Fruit fly (Drosophila melanogaster) whole organism, embryonic: ENCODE data around the gene Grip84.

Experiments
- Atf-2 ChIP-seq: fragments of 200-800 bp; sonication (Bioruptor generic); optimal IDR thresholded peaks from 2 replicates; lab custom pipeline; 2016; ENCODE audit warnings: missing biosample characterization, missing genetic modification characterization
- Atf6 ChIP-seq: fragments of 200-800 bp; sonication (Bioruptor generic); IDR thresholded peaks from 2 replicates; pipeline ENCODE4 v1.3.6; 2022; ENCODE audit warnings: missing biosample characterization, missing genetic modification characterization
- BEAF-32 ChIP-seq: fragments of 200-800 bp; sonication (Bioruptor generic); optimal IDR thresholded peaks from 3 replicates; lab custom pipeline; 2017; ENCODE audit warnings: missing biosample characterization, missing genetic modification characterization, mild to moderate bottlenecking, moderate library complexity, missing genetic modification reagents
- Bteb2 ChIP-seq: fragments of 200-800 bp; sonication (Bioruptor generic); optimal IDR thresholded peaks from 2 replicates; lab custom pipeline; 2016; ENCODE audit warnings: missing biosample characterization, missing genetic modification characterization
- CG10654 ChIP-seq: fragments of 200-800 bp; sonication (Bioruptor generic); optimal IDR thresholded peaks from 2 replicates; lab custom pipeline; 2016; ENCODE audit warnings: missing biosample characterization, missing genetic modification characterization
- CG12391 ChIP-seq: fragments of 200-800 bp; sonication (Bioruptor generic); optimal IDR thresholded peaks from 3 replicates; lab custom pipeline; 2018; ENCODE audit warnings: missing biosample characterization, mild to moderate bottlenecking, missing genetic modification characterization, moderate library complexity
- CG12769 ChIP-seq: fragments of 200-800 bp; sonication (Bioruptor generic); optimal IDR thresholded peaks from 2 replicates; lab custom pipeline; 2019; ENCODE audit warnings: missing biosample characterization, mild to moderate bottlenecking, missing genetic modification characterization, moderate library complexity
- CG18262 ChIP-seq: fragments of 200-800 bp; optimal IDR thresholded peaks from 3 replicates; lab custom pipeline; 2019; ENCODE audit warnings: missing biosample characterization, mild to moderate bottlenecking, missing genetic modification characterization, moderate library complexity
- CG32767 ChIP-seq: fragments of 200-800 bp; sonication (Bioruptor generic); IDR thresholded peaks from 2 replicates; pipeline ENCODE4 v1.3.6; 2022; ENCODE audit warnings: missing biosample characterization, missing genetic modification characterization
- CG4282 ChIP-seq: fragments of 200-800 bp; sonication (Bioruptor generic); optimal IDR thresholded peaks from 2 replicates; lab custom pipeline; 2016; ENCODE audit warnings: missing biosample characterization, missing genetic modification characterization
- CG4424 ChIP-seq: fragments of 200-800 bp; sonication (Bioruptor generic); optimal IDR thresholded peaks from 3 replicates; lab custom pipeline; 2016; ENCODE audit warnings: missing biosample characterization, missing genetic modification characterization
- CG4730 ChIP-seq: fragments of 200-800 bp; sonication (Bioruptor generic); IDR thresholded peaks from 2 replicates; pipeline ENCODE4 v1.3.6; 2022; ENCODE audit warnings: missing biosample characterization, missing genetic modification characterization
- CG5180 ChIP-seq: fragments of 200-800 bp; sonication (Bioruptor generic); optimal IDR thresholded peaks from 3 replicates; lab custom pipeline; 2017; ENCODE audit warnings: missing biosample characterization, missing genetic modification characterization, mild to moderate bottlenecking, moderate library complexity, missing genetic modification reagents
- CG7745 ChIP-seq: fragments of 200-800 bp; sonication (Bioruptor generic); optimal IDR thresholded peaks from 2 replicates; lab custom pipeline; 2018; ENCODE audit warnings: missing biosample characterization, mild to moderate bottlenecking, missing genetic modification characterization, moderate library complexity
- CG8281 ChIP-seq: fragments of 200-800 bp; sonication (Bioruptor generic); optimal IDR thresholded peaks from 2 replicates; lab custom pipeline; 2018; ENCODE audit warnings: missing biosample characterization, mild to moderate bottlenecking, missing genetic modification characterization, moderate library complexity
- CG9797 ChIP-seq: fragments of 200-800 bp; sonication (Bioruptor generic); optimal IDR thresholded peaks from 3 replicates; lab custom pipeline; 2018; ENCODE audit warnings: missing biosample characterization, mild to moderate bottlenecking, missing genetic modification characterization
- D19A ChIP-seq: fragments of 200-800 bp; optimal IDR thresholded peaks from 3 replicates; lab custom pipeline; 2019; ENCODE audit warnings: missing biosample characterization, mild to moderate bottlenecking, missing genetic modification characterization, moderate library complexity
- D19B ChIP-seq: fragments of 200-800 bp; sonication (Bioruptor generic); optimal IDR thresholded peaks from 2 replicates; lab custom pipeline; 2017; ENCODE audit warnings: missing biosample characterization, mild to moderate bottlenecking, missing genetic modification characterization
- Dad ChIP-seq: fragments of 200-800 bp; sonication (Bioruptor generic); optimal IDR thresholded peaks from 3 replicates; lab custom pipeline; 2016; ENCODE audit warnings: missing biosample characterization, missing genetic modification characterization
- Doc2 ChIP-seq: fragments of 200-800 bp; sonication (Bioruptor generic); IDR thresholded peaks from 2 replicates; pipeline ENCODE4 v1.3.6; 2022; ENCODE audit warnings: missing biosample characterization, missing genetic modification characterization
- Drgx ChIP-seq: fragments of 200-800 bp; sonication (Bioruptor generic); IDR thresholded peaks from 2 replicates; pipeline ENCODE4 v1.3.6; 2022; ENCODE audit warnings: missing biosample characterization, missing genetic modification characterization
- ERR ChIP-seq: fragments of 200-800 bp; sonication (Bioruptor generic); optimal IDR thresholded peaks from 2 replicates; lab custom pipeline; 2016; ENCODE audit warnings: missing biosample characterization, missing genetic modification characterization
- Fer1 ChIP-seq: fragments of 200-800 bp; sonication (Bioruptor generic); optimal IDR thresholded peaks from 2 replicates; lab custom pipeline; 2017; ENCODE audit warnings: missing biosample characterization, mild to moderate bottlenecking, missing genetic modification characterization
- Fer3 ChIP-seq: fragments of 200-800 bp; sonication (Bioruptor generic); optimal IDR thresholded peaks from 2 replicates; lab custom pipeline; 2018; ENCODE audit warnings: missing biosample characterization, mild to moderate bottlenecking, missing genetic modification characterization, moderate library complexity
- Gug ChIP-seq: fragments of 200-800 bp; sonication (Bioruptor generic); IDR thresholded peaks from 4 replicates; pipeline ENCODE4 v1.3.6; 2022; ENCODE audit warnings: missing biosample characterization, missing genetic modification characterization
- HmgD ChIP-seq: fragments of 200-800 bp; sonication (Bioruptor generic); optimal IDR thresholded peaks from 3 replicates; lab custom pipeline; 2016; ENCODE audit warnings: missing biosample characterization, missing genetic modification characterization
- Hr39 ChIP-seq: fragments of >200 bp; optimal IDR thresholded peaks from 2 replicates; lab custom pipeline; 2017
- Hsf ChIP-seq: fragments of 200-800 bp; sonication (Bioruptor generic); optimal IDR thresholded peaks from 3 replicates; lab custom pipeline; 2016; ENCODE audit warnings: missing biosample characterization, missing genetic modification characterization
- Kr ChIP-seq: fragments of 200-800 bp; sonication (Bioruptor generic); optimal IDR thresholded peaks from 2 replicates; lab custom pipeline; 2017; ENCODE audit warnings: missing biosample characterization, mild to moderate bottlenecking, missing genetic modification characterization
- NK7.1 ChIP-seq: fragments of 200-800 bp; sonication (Bioruptor generic); optimal IDR thresholded peaks from 3 replicates; lab custom pipeline; 2016; ENCODE audit warnings: missing biosample characterization, missing genetic modification characterization
- Oaz ChIP-seq: fragments of 200-800 bp; sonication (Bioruptor generic); IDR thresholded peaks from 2 replicates; pipeline ENCODE4 v1.3.6; 2022; ENCODE audit warnings: missing biosample characterization, missing genetic modification characterization
- Scr ChIP-seq: fragments of 200-800 bp; sonication (Bioruptor generic); IDR thresholded peaks from 2 replicates; pipeline ENCODE4 v1.3.6; 2022; ENCODE audit warnings: missing biosample characterization, missing genetic modification characterization; ENCODE audit not compliant: partially characterized antibody
- Sox100B ChIP-seq: fragments of 200-800 bp; sonication (Bioruptor generic); optimal IDR thresholded peaks from 3 replicates; lab custom pipeline; 2018; ENCODE audit warnings: missing biosample characterization, mild to moderate bottlenecking, missing genetic modification characterization
- Sox102F ChIP-seq: fragments of 200-800 bp; sonication (Bioruptor generic); optimal IDR thresholded peaks from 2 replicates; lab custom pipeline; 2018; ENCODE audit warnings: missing biosample characterization, mild to moderate bottlenecking, missing genetic modification characterization, moderate library complexity
- Sry-β ChIP-seq: fragments of 200-800 bp; sonication (Bioruptor generic); optimal IDR thresholded peaks from 2 replicates; lab custom pipeline; 2018; ENCODE audit warnings: missing biosample characterization, mild to moderate bottlenecking, missing genetic modification characterization, moderate library complexity
- Vsx1 ChIP-seq: fragments of 200-800 bp; sonication (Bioruptor generic); optimal IDR thresholded peaks from 2 replicates; lab custom pipeline; 2017; ENCODE audit warnings: missing biosample characterization, mild to moderate bottlenecking, missing genetic modification characterization, missing genetic modification reagents
- ac ChIP-seq: fragments of 200-800 bp; sonication (Bioruptor generic); optimal IDR thresholded peaks from 3 replicates; lab custom pipeline; 2017; ENCODE audit warnings: missing biosample characterization, mild to moderate bottlenecking, missing genetic modification characterization
- ato ChIP-seq: fragments of 200-800 bp; sonication (Bioruptor generic); IDR thresholded peaks from 2 replicates; pipeline ENCODE4 v1.3.6; 2022; ENCODE audit warnings: missing biosample characterization, missing genetic modification characterization; ENCODE audit not compliant: partially characterized antibody
- bigmax ChIP-seq: fragments of 200-800 bp; sonication (Bioruptor generic); optimal IDR thresholded peaks from 2 replicates; lab custom pipeline; 2018; ENCODE audit warnings: missing biosample characterization, mild to moderate bottlenecking, missing genetic modification characterization
- bowl ChIP-seq: fragments of 200-800 bp; sonication (Bioruptor generic); IDR thresholded peaks from 2 replicates; pipeline ENCODE4 v1.3.6; 2022; ENCODE audit warnings: missing biosample characterization, missing genetic modification characterization
- jumu ChIP-seq: fragments of 200-800 bp; sonication (Bioruptor generic); optimal IDR thresholded peaks from 3 replicates; lab custom pipeline; 2016; ENCODE audit warnings: missing biosample characterization, missing genetic modification characterization
- kay ChIP-seq: fragments of 200-800 bp; sonication (Bioruptor generic); optimal IDR thresholded peaks from 2 replicates; lab custom pipeline; 2016; ENCODE audit warnings: missing biosample characterization, missing genetic modification characterization
- p53 ChIP-seq: fragments of 200-800 bp; sonication (Bioruptor generic); optimal IDR thresholded peaks from 2 replicates; lab custom pipeline; 2016; ENCODE audit warnings: missing biosample characterization, missing genetic modification characterization
- sd ChIP-seq: fragments of 200-800 bp; sonication (Bioruptor generic); optimal IDR thresholded peaks from 3 replicates; lab custom pipeline; 2018; ENCODE audit warnings: missing biosample characterization, mild to moderate bottlenecking, missing genetic modification characterization, moderate library complexity
- sob ChIP-seq: fragments of 200-800 bp; sonication (Bioruptor generic); IDR thresholded peaks from 2 replicates; pipeline ENCODE4 v1.3.6; 2022; ENCODE audit warnings: missing biosample characterization, missing genetic modification characterization
- stc ChIP-seq: fragments of 200-800 bp; sonication (Bioruptor generic); IDR thresholded peaks from 2 replicates; pipeline ENCODE4 v1.3.6; 2022; ENCODE audit warnings: missing biosample characterization, missing genetic modification characterization
- stwl ChIP-seq: fragments of 200-800 bp; sonication (Bioruptor generic); optimal IDR thresholded peaks from 3 replicates; lab custom pipeline; 2018; ENCODE audit warnings: missing biosample characterization, mild to moderate bottlenecking, missing genetic modification characterization, moderate library complexity
- tin ChIP-seq: fragments of 200-800 bp; sonication (Bioruptor generic); optimal IDR thresholded peaks from 3 replicates; lab custom pipeline; 2016; ENCODE audit warnings: missing biosample characterization, missing genetic modification characterization
- ttk ChIP-seq: fragments of 200-800 bp; sonication (Bioruptor generic); IDR thresholded peaks from 2 replicates; pipeline ENCODE4 v2.1.2; 2022; ENCODE audit warnings: missing biosample characterization, missing genetic modification characterization
- zfh2 ChIP-seq: fragments of 200-800 bp; sonication (Bioruptor generic); optimal IDR thresholded peaks from 2 replicates; lab custom pipeline; 2016; ENCODE audit warnings: missing biosample characterization, missing genetic modification characterization

Gene Grip84

DNA sequence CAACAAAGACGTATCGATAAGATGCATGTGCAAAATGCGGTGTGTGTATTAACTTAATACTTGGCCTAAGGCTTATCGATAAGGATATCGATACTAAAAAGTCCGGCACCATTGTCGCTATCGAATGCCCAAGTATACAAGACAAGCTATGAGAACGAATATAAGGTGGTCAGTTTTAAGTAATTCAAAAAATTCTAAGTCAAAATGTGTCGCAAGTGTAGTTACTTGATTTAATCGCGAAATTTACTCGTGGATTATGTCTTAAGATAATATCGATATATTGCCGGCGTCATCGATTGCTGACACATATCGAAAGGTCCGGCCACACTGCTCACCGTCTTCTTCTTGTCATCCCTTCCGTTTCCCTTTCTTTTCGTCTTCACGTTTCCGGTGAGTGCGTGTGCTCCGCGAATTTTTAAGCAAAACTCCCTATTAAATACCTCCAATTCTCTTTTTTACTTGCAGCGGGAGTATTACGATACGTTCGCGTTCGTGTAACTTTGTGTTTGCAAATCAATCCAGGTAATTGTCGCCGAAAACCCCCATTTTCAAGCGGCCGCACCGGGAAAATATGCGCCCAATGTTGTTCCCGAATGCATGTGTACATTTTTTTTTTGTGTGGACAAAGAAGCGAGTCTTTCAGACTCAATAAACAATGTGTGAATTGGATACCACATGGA is 32.3 kb upstream of the Grip84 start, which contains the start of gene RpS10b (continued):
- TF ChIP-seq sob (GFP tag; lab: Robert Waterston, UW) (peak; percentile 76), CG18262 (tag; lab: Kevin White, UChicago) (peak; percentile 82), Sry-β (peak; percentile 56), Dad (GFP tag; lab: Kevin White, UChicago) (peak; percentile 89), CG4424 (peak; percentile 79), Gug (GFP tag; lab: Robert Waterston, UW) (peak; percentile 49; the same call in 2 of the 4 replicates), CG12769 (tag; lab: Kevin White, UChicago) (peak; percentile 78), Fer3 (tag; lab: Kevin White, UChicago) (peak; percentile 86), ttk (GFP tag; lab: Robert Waterston, UW) (peak; percentile 60), HmgD (GFP tag; lab: Kevin White, UChicago) (peak; percentile 80), ato (GFP tag; lab: Robert Waterston, UW) (peak; percentile 74; the same call in 1 of the 2 replicates), Sox102F (GFP tag; lab: Kevin White, UChicago) (peak; percentile 47), kay (peak; percentile 38), Fer1 (GFP tag; lab: Kevin White, UChicago) (peak; percentile 93), ERR (GFP tag; lab: Kevin White, UChicago) (peak; percentile 40), stwl (tag; lab: Kevin White, UChicago) (peak; percentile 76), Oaz (GFP tag; lab: Robert Waterston, UW) (peak; percentile 57), Hr39 (lab: Kevin White, UChicago) (no peak), sd (tag; lab: Kevin White, UChicago) (peak; percentile 46), Vsx1 (GFP tag; lab: Kevin White, UChicago) (peak; percentile 93), CG12391 (tag; lab: Kevin White, UChicago) (peak; percentile 87), Scr (GFP tag; lab: Robert Waterston, UW) (peak; percentile 97), CG8281 (tag; lab: Kevin White, UChicago) (peak; percentile 70), Atf6 (peak; percentile 61; the same call in 1 of the 2 replicates), Drgx (peak; percentile 34; the same call in 1 of the 2 replicates), jumu (GFP tag; lab: Kevin White, UChicago) (peak; percentile 73), CG9797 (peak; percentile 86), D19B (GFP tag; lab: Kevin White, UChicago) (peak; percentile 86), Doc2 (GFP tag; lab: Robert Waterston, UW) (no peak), p53 (GFP tag; lab: Kevin White, UChicago) (peak; percentile 83), BEAF-32 (peak; percentile 98), CG5180 (GFP tag; lab: Kevin White, UChicago) (peak; percentile 84), Bteb2 (peak; percentile 85), zfh2 (GFP tag; lab: Kevin White, UChicago) (peak; percentile 79), D19A (tag; lab: Kevin White, UChicago) (peak; percentile 31), CG4730 (GFP tag; lab: Robert Waterston, UW) (0 out of 2 replicates have a peak, but pooled peaks have one; percentile 25), tin (GFP tag; lab: Kevin White, UChicago) (peak; percentile 72), Atf-2 (peak; percentile 84), CG10654 (GFP tag; lab: Kevin White, UChicago) (peak; percentile 83), NK7.1 (GFP tag; lab: Kevin White, UChicago) (peak; percentile 94), CG4282 (GFP tag; lab: Kevin White, UChicago) (no peak), Sox100B (GFP tag; lab: Kevin White, UChicago) (peak; percentile 95), Kr (GFP tag; lab: Kevin White, UChicago) (peak; percentile 88), Hsf (GFP tag; lab: Kevin White, UChicago) (peak; percentile 89), bowl (GFP tag; lab: Robert Waterston, UW) (0 out of 2 replicates have a peak, but pooled peaks have one; percentile 22), CG7745 (tag; lab: Kevin White, UChicago) (peak; percentile 44), CG32767 (GFP tag; lab: Robert Waterston, UW) (no peak), stc (GFP tag; lab: Robert Waterston, UW) (peak; percentile 72; the same call in 1 of the 2 replicates), ac (GFP tag; lab: Kevin White, UChicago) (peak; percentile 93), bigmax (GFP tag; lab: Kevin White, UChicago) (peak; percentile 83)
